Fruit fly (Drosophila melanogaster) whole organism: ENCODE results near the gene FucTA.

ENCODE experiments used
- CG8478 ChIP-seq: fragments of >200 bp; optimal IDR thresholded peaks from 2 replicates; lab custom pipeline; 2018; ENCODE audit warnings: inconsistent platforms
- Dll ChIP-seq: fragments of >200 bp; optimal IDR thresholded peaks from 2 replicates; lab custom pipeline; 2017
- EcR ChIP-seq, 2 experiments: fragments of >200 bp; optimal IDR thresholded peaks; 2 replicates each; lab custom pipeline; 2017; ENCODE audit warnings: missing biosample characterization in 2 of 2, missing genetic modification characterization in 2 of 2, missing genetic modification reagents in 2 of 2
- pan ChIP-seq: fragments of >200 bp; optimal IDR thresholded peaks from 2 replicates; lab custom pipeline; 2017
- psq ChIP-seq: fragments of >200 bp; optimal IDR thresholded peaks from 2 replicates; lab custom pipeline; 2017

DNA sequence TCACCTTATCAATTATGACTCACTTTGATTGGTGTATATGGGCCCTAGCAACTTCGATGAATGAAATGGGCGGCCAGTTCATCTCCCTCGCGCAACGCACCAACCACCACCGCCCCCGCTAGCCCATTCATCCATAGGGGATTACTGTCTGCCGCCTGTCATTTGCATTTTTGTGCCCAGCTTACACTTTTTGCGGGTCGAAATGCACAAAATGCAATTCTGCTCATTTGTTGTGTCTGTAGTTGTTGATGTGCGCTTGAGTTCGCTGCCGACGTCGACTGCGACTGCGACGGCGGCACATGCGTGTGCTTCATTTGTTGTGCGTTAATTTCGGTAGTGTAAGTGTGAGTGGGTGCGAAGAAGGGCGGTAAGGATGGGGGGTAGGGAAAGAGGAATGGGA, 46.0 kb upstream of the FucTA start:
- TF ChIP-seq psq (lab: Kevin White, UChicago) (no peak), CG8478 (lab: Kevin White, UChicago) (no peak), EcR (GFP tag; optimal IDR thresholded peaks at IDR 0.05; lab: Kevin White, UChicago) (no peak), pan (lab: Kevin White, UChicago) (no peak), Dll (lab: Kevin White, UChicago) (no peak)
